Fruit fly (Drosophila melanogaster): Measurements from ENCODE around the gene Hrd3.

DNA sequence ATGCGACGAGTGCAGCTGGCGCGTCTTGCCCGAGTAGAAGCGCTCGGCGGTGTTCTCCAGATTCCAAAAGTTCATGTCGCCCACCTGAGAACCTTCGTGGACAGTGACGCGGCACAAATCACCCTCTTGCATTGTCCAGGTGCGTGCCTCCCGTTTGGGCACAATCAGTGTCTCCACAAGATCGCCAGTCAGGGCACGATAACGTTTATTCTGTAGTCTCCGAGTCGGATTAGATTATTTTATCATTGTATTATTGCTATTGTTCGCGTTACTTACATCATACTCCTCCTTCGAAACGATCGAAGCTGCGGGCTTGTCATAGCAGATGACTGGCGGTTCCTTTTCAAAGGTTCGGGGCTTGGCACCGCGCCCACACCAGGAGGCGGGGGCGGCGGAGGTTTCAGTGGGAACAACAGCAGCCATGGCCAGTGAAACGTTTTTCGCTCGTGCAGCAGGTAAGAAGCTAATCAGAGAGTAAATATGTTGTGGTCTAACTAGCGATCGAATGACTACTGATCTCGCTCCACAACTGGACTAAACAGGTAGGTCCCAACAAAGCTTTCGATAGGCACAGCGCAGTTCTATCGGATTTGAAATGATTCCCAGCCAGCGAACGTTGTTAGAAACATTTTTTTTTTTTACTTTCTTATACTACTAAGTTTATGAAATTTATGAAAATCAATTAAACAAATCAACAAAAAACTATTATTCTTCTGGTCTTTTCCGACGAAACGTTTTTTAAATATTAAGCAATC, 15.4 kb upstream of the Hrd3 start, which contains the start of gene CG10208:
- no peak for TF ChIP-seq CG12605 (GFP tag; IDR thresholded peaks at IDR 0.05)
- TF ChIP-seq fd96Ca (GFP tag; IDR thresholded peaks at IDR 0.05): no peak
- TF ChIP-seq gl (tag; optimal IDR thresholded peaks at IDR 0.05): no peak
- TF ChIP-seq CG8159 (tag; optimal IDR thresholded peaks at IDR 0.05): no peak
- TF ChIP-seq CG17806 (tag; optimal IDR thresholded peaks at IDR 0.05): no peak
- TF ChIP-seq CG15710 (tag; optimal IDR thresholded peaks at IDR 0.05): no peak
- no peak for TF ChIP-seq CG8301 (tag; optimal IDR thresholded peaks at IDR 0.05)
- no peak for TF ChIP-seq CG13204 (GFP tag; optimal IDR thresholded peaks at IDR 0.05)
- TF ChIP-seq CG4496 (GFP tag; IDR thresholded peaks at IDR 0.05): no peak

Data from whole organism, pupa.